Worm (Caenorhabditis elegans): ENCODE results near the gene gpa-8.

DNA sequence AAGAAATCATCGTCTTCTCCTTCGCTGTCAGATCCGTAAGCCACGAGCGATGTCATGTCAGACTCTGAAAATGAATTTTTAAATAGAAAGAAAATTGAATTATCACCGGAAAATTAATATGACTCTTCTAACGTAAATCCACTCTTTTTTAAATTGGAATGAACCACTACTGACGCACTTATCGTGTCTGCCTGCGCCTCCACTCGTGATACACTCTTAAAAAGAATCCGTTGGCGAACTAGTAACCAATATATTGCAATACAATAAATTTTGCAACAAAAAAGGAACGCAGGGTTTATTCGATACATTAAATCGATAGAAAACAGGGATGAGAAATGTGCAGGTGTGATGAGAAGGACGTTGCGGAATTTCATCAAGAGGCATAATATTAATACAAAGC lies 19.1 kb upstream of the gpa-8 start, which contains the start of gene ccch-3:
- TF ChIP-seq ceh-31 (tag; optimal IDR thresholded peaks at IDR 0.05): peak; percentile 14
- TF ChIP-seq fkh-10 (GFP tag; optimal IDR thresholded peaks at IDR 0.05): no peak
- no peak for TF ChIP-seq zip-5 (tag; optimal IDR thresholded peaks at IDR 0.05)
- TF ChIP-seq unc-3 (GFP tag; conservative IDR thresholded peaks at IDR 0.05): no peak
- TF ChIP-seq unc-3 (tag; optimal IDR thresholded peaks at IDR 0.05): no peak
- TF ChIP-seq ceh-18 (tag; optimal IDR thresholded peaks at IDR 0.05): no peak
- TF ChIP-seq pag-3 (tag; optimal IDR thresholded peaks at IDR 0.05; ENCODE audit: borderline replicate concordance): no peak
- no peak for TF ChIP-seq ceh-30 (tag; optimal IDR thresholded peaks at IDR 0.05)
- no peak for TF ChIP-seq dve-1 (tag; optimal IDR thresholded peaks at IDR 0.05)

Data from whole organism, late embryonic.